Worm (Caenorhabditis elegans): Measurements from ENCODE around the gene set-13.

DNA sequence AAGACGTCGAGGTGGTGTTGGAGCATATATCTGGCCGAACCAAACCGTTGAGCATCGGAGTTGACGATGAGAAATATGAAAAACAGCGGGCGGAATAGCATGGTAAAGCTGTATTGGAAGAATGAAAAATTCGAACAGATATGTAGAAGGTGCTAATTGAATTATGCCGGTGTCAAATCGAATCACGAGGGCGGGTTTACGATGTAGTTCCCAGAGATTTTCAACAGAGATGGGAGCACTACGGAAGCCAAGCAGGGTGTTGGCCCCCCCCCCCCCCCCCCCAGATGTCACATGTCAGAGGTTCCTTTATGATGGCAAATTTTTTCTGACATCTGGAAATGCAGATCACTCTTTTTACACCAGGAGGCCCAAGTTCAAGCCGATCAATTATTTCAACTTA lies 26.3 kb downstream of the set-13 start, which contains the start of gene Y110A2AL.7:
- TF ChIP-seq nhr-237 (tag; optimal IDR thresholded peaks at IDR 0.05) (no peak), elt-3 (tag; optimal IDR thresholded peaks at IDR 0.05) (no peak)

All from whole organism, mixed stage, embryonic.